Worm (Caenorhabditis elegans): ENCODE measurements around the gene ZC239.13.

Gene ZC239.13

ce11 chrII:3244758-3245157 is 22.1 kb upstream of the ZC239.13 start:
- TF ChIP-seq tbx-37 (GFP tag; conservative IDR thresholded peaks at IDR 0.05) (no peak), tbx-11 (GFP tag; IDR thresholded peaks at IDR 0.05) (no peak), hmbx-1 (tag; optimal IDR thresholded peaks at IDR 0.05) (no peak), aly-1 (tag; optimal IDR thresholded peaks at IDR 0.05) (no peak), pes-1 (GFP tag; IDR thresholded peaks at IDR 0.05) (no peak), ceh-13 (GFP tag; optimal IDR thresholded peaks at IDR 0.05) (no peak), sea-1 (GFP tag; conservative IDR thresholded peaks at IDR 0.05) (no peak), hnd-1 (tag; optimal IDR thresholded peaks at IDR 0.05) (no peak), tra-4 (tag; optimal IDR thresholded peaks at IDR 0.05) (no peak), B0310.2 (tag; optimal IDR thresholded peaks at IDR 0.05) (no peak), ceh-36 (tag; optimal IDR thresholded peaks at IDR 0.05) (no peak)

ce11 chrII:3244070-3244469 is 21.4 kb upstream of the ZC239.13 start, which contains the start of gene C17F4.12:
Gene C17F4.12 (minus strand): TSS chrII:3244170.
- TF ChIP-seq tbx-37 (GFP tag; conservative IDR thresholded peaks at IDR 0.05) (no peak), hmg-4 (GFP tag; optimal IDR thresholded peaks at IDR 0.05) (no peak), flt-1 (GFP tag; IDR thresholded peaks at IDR 0.05) (no peak), F13C5.2 (tag; optimal IDR thresholded peaks at IDR 0.05) (no peak), ceh-13 (GFP tag; optimal IDR thresholded peaks at IDR 0.05) (no peak), hmbx-1 (tag; optimal IDR thresholded peaks at IDR 0.05) (no peak), B0310.2 (tag; optimal IDR thresholded peaks at IDR 0.05) (no peak), ets-7 (tag; optimal IDR thresholded peaks at IDR 0.05) (no peak), tra-4 (tag; optimal IDR thresholded peaks at IDR 0.05) (no peak), hnd-1 (tag; optimal IDR thresholded peaks at IDR 0.05) (no peak), pes-1 (GFP tag; IDR thresholded peaks at IDR 0.05) (no peak)

- TF ChIP-seq tbx-11 (GFP tag; IDR thresholded peaks at IDR 0.05) (no peak), ceh-36 (tag; optimal IDR thresholded peaks at IDR 0.05) (no peak)
Observed at ce11 chrII:3241842-3242241, 19.2 kb upstream of the ZC239.13 start.

ce11 chrII:3240207-3240606 is 17.6 kb upstream of the ZC239.13 start, which contains the start of gene C17F4.3:
Gene C17F4.3 (plus strand): TSS chrII:3240507.
- no peak for TF ChIP-seq tbx-11 (GFP tag; IDR thresholded peaks at IDR 0.05)
- TF ChIP-seq ceh-13 (GFP tag; optimal IDR thresholded peaks at IDR 0.05), result no peak
- no peak for TF ChIP-seq F13C5.2 (tag; optimal IDR thresholded peaks at IDR 0.05)
- no peak for TF ChIP-seq hnd-1 (tag; optimal IDR thresholded peaks at IDR 0.05)
- no peak for TF ChIP-seq ets-7 (tag; optimal IDR thresholded peaks at IDR 0.05)
- TF ChIP-seq pes-1 (GFP tag; IDR thresholded peaks at IDR 0.05), result no peak
- TF ChIP-seq B0310.2 (tag; optimal IDR thresholded peaks at IDR 0.05), result no peak
- TF ChIP-seq tra-4 (tag; optimal IDR thresholded peaks at IDR 0.05), result no peak
- no peak for TF ChIP-seq scrt-1 (GFP tag; IDR thresholded peaks at IDR 0.05)
- TF ChIP-seq flt-1 (GFP tag; IDR thresholded peaks at IDR 0.05), result no peak
- TF ChIP-seq ama-1 (optimal IDR thresholded peaks at IDR 0.05), result no peak
- no peak for TF ChIP-seq aly-1 (tag; optimal IDR thresholded peaks at IDR 0.05)
- TF ChIP-seq hmbx-1 (tag; optimal IDR thresholded peaks at IDR 0.05), result no peak
- TF ChIP-seq hmg-4 (GFP tag; optimal IDR thresholded peaks at IDR 0.05), result no peak
- TF ChIP-seq tbx-37 (GFP tag; conservative IDR thresholded peaks at IDR 0.05), result no peak
- TF ChIP-seq sea-1 (GFP tag; conservative IDR thresholded peaks at IDR 0.05), result no peak
- TF ChIP-seq ceh-36 (tag; optimal IDR thresholded peaks at IDR 0.05), result no peak

ce11 chrII:3237038-3237521 is 14.4 kb upstream of the ZC239.13 start, which contains the start of the genes srz-67 and C17F4.11:
Gene srz-67 (minus strand): TSS chrII:3237138.
Gene C17F4.11 (plus strand): TSS chrII:3237471.
- TF ChIP-seq hmg-4 (GFP tag; optimal IDR thresholded peaks at IDR 0.05), result no peak
- no peak for TF ChIP-seq aly-1 (tag; optimal IDR thresholded peaks at IDR 0.05)
- TF ChIP-seq pes-1 (GFP tag; IDR thresholded peaks at IDR 0.05), result no peak
- no peak for TF ChIP-seq ceh-36 (tag; optimal IDR thresholded peaks at IDR 0.05)
- no peak for TF ChIP-seq hnd-1 (tag; optimal IDR thresholded peaks at IDR 0.05)
- no peak for TF ChIP-seq tbx-37 (GFP tag; conservative IDR thresholded peaks at IDR 0.05)

ce11 chrII:3234725-3235124 is 12.1 kb upstream of the ZC239.13 start, which contains the start of gene C17F4.8:
Gene C17F4.8 (minus strand): TSS chrII:3234825.
- TF ChIP-seq pes-1 (GFP tag; IDR thresholded peaks at IDR 0.05) (no peak), ets-7 (tag; optimal IDR thresholded peaks at IDR 0.05) (no peak), hmg-4 (GFP tag; optimal IDR thresholded peaks at IDR 0.05) (no peak), flt-1 (GFP tag; IDR thresholded peaks at IDR 0.05) (no peak), aly-1 (tag; optimal IDR thresholded peaks at IDR 0.05) (no peak), hmbx-1 (tag; optimal IDR thresholded peaks at IDR 0.05) (no peak), ceh-36 (tag; optimal IDR thresholded peaks at IDR 0.05) (no peak), ama-1 (optimal IDR thresholded peaks at IDR 0.05) (no peak), B0310.2 (tag; optimal IDR thresholded peaks at IDR 0.05) (no peak), tra-4 (tag; optimal IDR thresholded peaks at IDR 0.05) (no peak), F13C5.2 (tag; optimal IDR thresholded peaks at IDR 0.05) (no peak), tbx-37 (GFP tag; conservative IDR thresholded peaks at IDR 0.05) (no peak), sea-1 (GFP tag; conservative IDR thresholded peaks at IDR 0.05) (no peak), hnd-1 (tag; optimal IDR thresholded peaks at IDR 0.05) (no peak), tbx-11 (GFP tag; IDR thresholded peaks at IDR 0.05) (no peak), scrt-1 (GFP tag; IDR thresholded peaks at IDR 0.05) (no peak), ceh-13 (GFP tag; optimal IDR thresholded peaks at IDR 0.05) (no peak)

ce11 chrII:3230422-3230821 is 7.8 kb upstream of the ZC239.13 start, which contains the start of gene srh-297:
Gene srh-297 (minus strand): TSS chrII:3230522.
- TF ChIP-seq sea-1 (GFP tag; conservative IDR thresholded peaks at IDR 0.05) (no peak), ets-7 (tag; optimal IDR thresholded peaks at IDR 0.05) (no peak), flt-1 (GFP tag; IDR thresholded peaks at IDR 0.05) (no peak)

- TF ChIP-seq flt-1 (GFP tag; IDR thresholded peaks at IDR 0.05), result no peak
- no peak for TF ChIP-seq sea-1 (GFP tag; conservative IDR thresholded peaks at IDR 0.05)
- no peak for TF ChIP-seq hmg-4 (GFP tag; optimal IDR thresholded peaks at IDR 0.05)
- TF ChIP-seq tbx-37 (GFP tag; conservative IDR thresholded peaks at IDR 0.05), result no peak
- no peak for TF ChIP-seq tra-4 (tag; optimal IDR thresholded peaks at IDR 0.05)
- TF ChIP-seq ceh-36 (tag; optimal IDR thresholded peaks at IDR 0.05), result no peak
- TF ChIP-seq pes-1 (GFP tag; IDR thresholded peaks at IDR 0.05), result no peak
- no peak for TF ChIP-seq hmbx-1 (tag; optimal IDR thresholded peaks at IDR 0.05)
- no peak for TF ChIP-seq ets-7 (tag; optimal IDR thresholded peaks at IDR 0.05)
- TF ChIP-seq aly-1 (tag; optimal IDR thresholded peaks at IDR 0.05), result no peak
Observed at ce11 chrII:3225780-3226179, 3.1 kb upstream of the ZC239.13 start, which contains the start of gene ZC239.17. Gene ZC239.17 (minus strand): TSS chrII:3225880.
